Worm (Caenorhabditis elegans): ENCODE measurements around the gene pfn-2.

pfn-2 gene

DNA sequence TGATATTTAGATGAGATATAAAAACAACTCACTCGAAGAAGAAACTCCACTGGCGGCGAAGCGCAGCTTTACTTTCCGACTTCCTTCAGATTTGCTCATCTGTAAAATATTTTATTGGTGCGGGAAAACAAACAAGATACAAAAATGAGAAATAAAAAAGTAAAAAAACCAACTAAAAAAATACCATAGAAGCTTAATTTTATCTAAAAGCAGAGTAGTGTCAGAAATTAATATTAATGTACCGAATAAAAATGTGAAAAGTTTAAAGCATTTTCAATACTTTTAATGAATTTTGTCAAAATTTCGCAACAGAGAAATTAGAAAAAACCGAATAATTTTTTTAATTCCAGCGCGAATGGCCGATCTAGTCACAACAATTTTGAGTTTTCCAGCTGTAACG lies 30.6 kb downstream of the pfn-2 start, which contains the start of gene sto-2:
sto-2 (minus strand) TSS at position 101 of the 400 bp plus-strand sequence.
- TF ChIP-seq saeg-2 (GFP tag; IDR thresholded peaks at IDR 0.05), result no peak
- no peak for TF ChIP-seq ceh-32 (tag; optimal IDR thresholded peaks at IDR 0.05; ENCODE audit: poor library complexity)
- TF ChIP-seq ZK546.5 (tag; optimal IDR thresholded peaks at IDR 0.05), result no peak
- no peak for TF ChIP-seq Y75B8A.6 (GFP tag; IDR thresholded peaks at IDR 0.05)
- TF ChIP-seq daf-16 (GFP tag; optimal IDR thresholded peaks at IDR 0.05), result no peak
- TF ChIP-seq daf-16 (tag; optimal IDR thresholded peaks at IDR 0.05), result no peak
- no peak for TF ChIP-seq hlh-11 (tag; optimal IDR thresholded peaks at IDR 0.05)
- no peak for TF ChIP-seq ceh-28 (tag; optimal IDR thresholded peaks at IDR 0.05)
- TF ChIP-seq vab-7 (GFP tag; IDR thresholded peaks at IDR 0.05), result no peak
- TF ChIP-seq mes-2 (tag; optimal IDR thresholded peaks at IDR 0.05; ENCODE audit: poor library complexity, severe bottlenecking), result no peak
- TF ChIP-seq madf-9 (GFP tag; conservative IDR thresholded peaks at IDR 0.05), result no peak
- no peak for TF ChIP-seq daf-8 (GFP tag; IDR thresholded peaks at IDR 0.05)
- no peak for TF ChIP-seq snpc-1.2 (GFP tag; IDR thresholded peaks at IDR 0.05)
- no peak for TF ChIP-seq hmg-1.1 (GFP tag; IDR thresholded peaks at IDR 0.05)
- no peak for TF ChIP-seq F49E8.2 (tag; optimal IDR thresholded peaks at IDR 0.05; ENCODE audit: borderline replicate concordance)
- TF ChIP-seq snpc-4 (tag; optimal IDR thresholded peaks at IDR 0.05), result no peak
- TF ChIP-seq egl-43 (GFP tag; IDR thresholded peaks at IDR 0.05), result no peak
- no peak for TF ChIP-seq dmd-9 (GFP tag; IDR thresholded peaks at IDR 0.05)
- TF ChIP-seq attf-4 (tag; optimal IDR thresholded peaks at IDR 0.05), result no peak

DNA sequence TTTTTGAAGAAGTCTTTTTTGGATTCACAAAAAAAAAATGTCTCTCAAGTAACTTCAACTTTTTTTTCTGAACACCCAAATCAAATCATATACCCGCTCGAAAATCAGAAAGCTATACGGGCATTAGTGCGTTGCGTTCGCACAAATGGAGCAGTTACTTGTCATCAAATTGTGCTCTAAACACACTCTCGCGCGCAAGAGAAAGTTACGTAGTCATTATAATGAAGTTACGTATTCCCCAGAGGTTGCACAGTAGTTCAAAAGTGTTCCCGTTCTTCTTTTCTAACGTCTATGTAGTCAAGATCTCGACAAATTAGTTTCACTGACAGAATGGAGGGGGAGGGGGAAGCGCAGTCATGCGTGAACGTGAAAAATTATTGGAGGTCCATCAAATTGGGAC lies 32.3 kb downstream of the pfn-2 start:
- TF ChIP-seq madf-9 (GFP tag; conservative IDR thresholded peaks at IDR 0.05) (no peak), nhr-111 (GFP tag; optimal IDR thresholded peaks at IDR 0.05) (no peak), nhr-25 (tag; optimal IDR thresholded peaks at IDR 0.05; ENCODE audit: borderline replicate concordance, insufficient read depth) (no peak), cey-2 (tag; optimal IDR thresholded peaks at IDR 0.05; ENCODE audit: borderline replicate concordance, insufficient read depth) (no peak), spr-1 (tag; optimal IDR thresholded peaks at IDR 0.05) (no peak), dve-1 (tag; optimal IDR thresholded peaks at IDR 0.05; ENCODE audit: insufficient read depth) (no peak), lin-1 (GFP tag; IDR thresholded peaks at IDR 0.05) (no peak), F37D6.2 (tag; optimal IDR thresholded peaks at IDR 0.05) (no peak), ceh-28 (tag; optimal IDR thresholded peaks at IDR 0.05) (no peak), snpc-1.2 (GFP tag; IDR thresholded peaks at IDR 0.05) (no peak), saeg-2 (GFP tag; IDR thresholded peaks at IDR 0.05) (no peak)

DNA sequence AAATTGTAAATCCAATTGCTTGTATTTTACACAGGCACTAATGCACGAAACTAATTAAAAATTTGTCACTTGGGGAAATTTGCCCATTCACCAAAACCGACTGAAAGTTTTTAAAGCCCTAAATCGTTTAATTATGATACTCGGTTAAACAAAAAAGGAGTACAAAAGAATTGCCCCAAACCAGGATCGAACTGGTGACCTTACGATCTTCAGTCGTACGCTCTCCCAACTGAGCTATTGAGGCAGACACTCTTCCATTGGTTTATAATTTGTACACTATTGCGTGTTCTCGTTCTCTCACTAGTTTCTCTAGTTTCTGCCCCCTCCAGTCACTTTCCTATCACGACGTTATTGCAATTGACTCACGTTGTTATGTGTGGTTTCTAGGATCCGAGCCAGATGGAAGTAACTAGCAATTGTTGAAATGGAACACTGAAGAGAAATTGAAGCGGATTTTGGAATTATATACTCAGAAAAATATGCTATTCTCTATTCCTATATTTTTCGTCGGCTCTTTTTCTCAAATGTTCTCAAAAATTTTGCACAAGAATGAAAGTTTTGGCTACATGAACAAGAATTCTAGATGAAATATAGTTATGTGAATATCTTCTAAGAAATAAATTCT lies 34.5 kb downstream of the pfn-2 start:
- TF ChIP-seq aly-2 (tag; optimal IDR thresholded peaks at IDR 0.05) (no peak), tra-1 (GFP tag; IDR thresholded peaks at IDR 0.05) (0 out of 2 replicates have a peak, but pooled peaks have one; percentile 31), daf-12 (tag; optimal IDR thresholded peaks at IDR 0.05) (no peak), fos-1 (tag; optimal IDR thresholded peaks at IDR 0.05) (no peak), ZK546.5 (tag; optimal IDR thresholded peaks at IDR 0.05) (no peak), spr-1 (tag; optimal IDR thresholded peaks at IDR 0.05) (peak; percentile 11), unc-130 (GFP tag; optimal IDR thresholded peaks at IDR 0.05) (no peak), daf-8 (GFP tag; IDR thresholded peaks at IDR 0.05) (no peak), zfp-2 (tag; optimal IDR thresholded peaks at IDR 0.05) (no peak), fkh-10 (GFP tag; optimal IDR thresholded peaks at IDR 0.05) (no peak), dpl-1 (GFP tag; optimal IDR thresholded peaks at IDR 0.05) (peak; percentile 20), mxl-3 (GFP tag; optimal IDR thresholded peaks at IDR 0.05) (peak; percentile 63), vab-7 (GFP tag; IDR thresholded peaks at IDR 0.05) (peak; percentile 72; the same call in 1 of the 2 replicates), Y105C5A.15 (GFP tag; IDR thresholded peaks at IDR 0.05) (no peak; the same call in 1 of the 2 replicates), hmg-1.1 (GFP tag; IDR thresholded peaks at IDR 0.05) (peak; percentile 88), sdz-12 (GFP tag; optimal IDR thresholded peaks at IDR 0.05) (peak; percentile 58), ctbp-1 (GFP tag; IDR thresholded peaks at IDR 0.05) (peak; percentile 77), madf-9 (GFP tag; conservative IDR thresholded peaks at IDR 0.05) (peak; percentile 73), lsy-2 (tag; optimal IDR thresholded peaks at IDR 0.05) (no peak), gei-8 (GFP tag; optimal IDR thresholded peaks at IDR 0.05) (peak; percentile 65), nhr-10 (tag; optimal IDR thresholded peaks at IDR 0.05) (no peak), set-16 (GFP tag; IDR thresholded peaks at IDR 0.05) (no peak), ceh-28 (tag; optimal IDR thresholded peaks at IDR 0.05) (no peak), lir-3 (tag; optimal IDR thresholded peaks at IDR 0.05) (peak; percentile 55), snpc-4 (tag; optimal IDR thresholded peaks at IDR 0.05) (peak; percentile 15), F26F4.8 (GFP tag; conservative IDR thresholded peaks at IDR 0.05) (peak; percentile 79; the same call in 1 of the 2 replicates), T26A8.4 (GFP tag; IDR thresholded peaks at IDR 0.05) (no peak)

Measured in whole organism, L4 larva.